Fruit fly (Drosophila melanogaster) whole organism, embryonic: Measurements from ENCODE around the gene Kaz-m1.
A peak's percentile ranks its signal among the peaks of the same experiment; 100 is the strongest.

Source experiments
- Adf1 ChIP-seq: fragments of 200-800 bp; sonication (Bioruptor generic); IDR thresholded peaks from 2 replicates; pipeline ENCODE4 v1.3.6; 2022; ENCODE audit warnings: missing biosample characterization, missing genetic modification characterization
- Bgb ChIP-seq: fragments of 200-800 bp; sonication (Bioruptor generic); IDR thresholded peaks from 2 replicates; pipeline ENCODE4 v1.3.6; 2022; ENCODE audit warnings: missing biosample characterization, missing genetic modification characterization; ENCODE audit not compliant: partially characterized antibody
- CG10462 ChIP-seq: fragments of 200-800 bp; sonication (Bioruptor generic); optimal IDR thresholded peaks from 2 replicates; lab custom pipeline; 2016; ENCODE audit warnings: missing biosample characterization, missing genetic modification characterization
- CG10654 ChIP-seq: fragments of 200-800 bp; sonication (Bioruptor generic); optimal IDR thresholded peaks from 2 replicates; lab custom pipeline; 2016; ENCODE audit warnings: missing biosample characterization, missing genetic modification characterization
- CG10979 ChIP-seq: fragments of 200-800 bp; sonication (Bioruptor generic); optimal IDR thresholded peaks from 2 replicates; lab custom pipeline; 2018; ENCODE audit warnings: missing biosample characterization, mild to moderate bottlenecking, missing genetic modification characterization, moderate library complexity
- CG13287 ChIP-seq: fragments of 200-800 bp; sonication (Bioruptor generic); IDR thresholded peaks from 2 replicates; pipeline ENCODE4 v1.3.6; 2022; ENCODE audit warnings: missing biosample characterization, missing genetic modification characterization; ENCODE audit not compliant: partially characterized antibody
- CG13894 ChIP-seq: fragments of 200-800 bp; sonication (Bioruptor generic); optimal IDR thresholded peaks from 3 replicates; lab custom pipeline; 2018; ENCODE audit warnings: missing biosample characterization, mild to moderate bottlenecking, missing genetic modification characterization, moderate library complexity
- CG18599 ChIP-seq: fragments of 200-800 bp; sonication (Bioruptor generic); optimal IDR thresholded peaks from 3 replicates; lab custom pipeline; 2017; ENCODE audit warnings: missing biosample characterization, missing genetic modification characterization, mild to moderate bottlenecking, moderate library complexity, missing genetic modification reagents
- CG18619 ChIP-seq: fragments of 200-800 bp; sonication (Bioruptor generic); optimal IDR thresholded peaks from 3 replicates; lab custom pipeline; 2017; ENCODE audit warnings: missing biosample characterization, mild to moderate bottlenecking, missing genetic modification characterization
- CG3065 ChIP-seq: fragments of 200-800 bp; sonication (Bioruptor generic); optimal IDR thresholded peaks from 2 replicates; lab custom pipeline; 2016; ENCODE audit warnings: missing biosample characterization, missing genetic modification characterization
- CG31388 ChIP-seq: fragments of 200-800 bp; sonication (Bioruptor generic); optimal IDR thresholded peaks from 2 replicates; lab custom pipeline; 2016; ENCODE audit warnings: missing biosample characterization, missing genetic modification characterization
- CG42726 ChIP-seq: fragments of 200-800 bp; sonication (Bioruptor generic); IDR thresholded peaks from 2 replicates; pipeline ENCODE4 v1.3.6; 2022; ENCODE audit warnings: missing biosample characterization, missing genetic modification characterization; ENCODE audit not compliant: partially characterized antibody
- CG7745 ChIP-seq: fragments of 200-800 bp; sonication (Bioruptor generic); optimal IDR thresholded peaks from 2 replicates; lab custom pipeline; 2018; ENCODE audit warnings: missing biosample characterization, mild to moderate bottlenecking, missing genetic modification characterization, moderate library complexity
- CG8290 ChIP-seq, 3 experiments: fragments of 200-800 bp; sonication (Bioruptor generic); optimal IDR thresholded peaks; 2 replicates each; lab custom pipeline; 2016 to 2019; ENCODE audit warnings: missing biosample characterization in 3 of 3, missing genetic modification characterization in 3 of 3, mild to moderate bottlenecking in 2 of 3, moderate library complexity in 1 of 3
- CG9876 ChIP-seq: fragments of 200-800 bp; sonication (Bioruptor generic); optimal IDR thresholded peaks from 2 replicates; lab custom pipeline; 2016; ENCODE audit warnings: missing biosample characterization, missing genetic modification characterization
- CG9932 ChIP-seq: fragments of 200-800 bp; sonication (Bioruptor generic); IDR thresholded peaks from 2 replicates; pipeline ENCODE4 v1.3.6; 2022; ENCODE audit warnings: missing biosample characterization, missing genetic modification characterization
- CoRest ChIP-seq: fragments of 200-800 bp; sonication (Bioruptor generic); optimal IDR thresholded peaks from 3 replicates; lab custom pipeline; 2018; ENCODE audit warnings: missing biosample characterization, mild to moderate bottlenecking, missing genetic modification characterization, moderate library complexity
- Dip2 ChIP-seq: fragments of 200-800 bp; sonication (Bioruptor generic); IDR thresholded peaks from 2 replicates; pipeline ENCODE4 v1.3.6; 2022; ENCODE audit warnings: missing biosample characterization, missing genetic modification characterization
- Elba2 ChIP-seq: fragments of 200-800 bp; sonication (Bioruptor generic); optimal IDR thresholded peaks from 3 replicates; lab custom pipeline; 2016; ENCODE audit warnings: missing biosample characterization, missing genetic modification characterization
- Ets65A ChIP-seq: fragments of 200-800 bp; sonication (Bioruptor generic); peaks from one replicate; lab custom pipeline; 2016; ENCODE audit warnings: missing biosample characterization, missing genetic modification characterization
- Fer1 ChIP-seq: fragments of 200-800 bp; sonication (Bioruptor generic); optimal IDR thresholded peaks from 2 replicates; lab custom pipeline; 2017; ENCODE audit warnings: missing biosample characterization, mild to moderate bottlenecking, missing genetic modification characterization
- HHEX ChIP-seq: fragments of 200-800 bp; sonication (Bioruptor generic); optimal IDR thresholded peaks from 3 replicates; lab custom pipeline; 2017; ENCODE audit warnings: missing biosample characterization, mild to moderate bottlenecking, missing genetic modification characterization, missing genetic modification reagents
- Hr78 ChIP-seq, 2 experiments: fragments of 200-800 bp in 1 of 2; fragments of >200 bp in 1 of 2; sonication (Bioruptor generic) in 1 of 2; optimal IDR thresholded peaks; 2 replicates each; lab custom pipeline; 2017 to 2019; ENCODE audit warnings: missing biosample characterization in 2 of 2, missing genetic modification characterization in 2 of 2, mild to moderate bottlenecking in 1 of 2, moderate library complexity in 1 of 2
- Lhr ChIP-seq: fragments of 200-800 bp; sonication (Bioruptor generic); optimal IDR thresholded peaks from 3 replicates; lab custom pipeline; 2017; ENCODE audit warnings: mild to moderate bottlenecking, missing biosample characterization, missing genetic modification reagents, missing genetic modification characterization
- Mad ChIP-seq: fragments of 200-800 bp; sonication (Bioruptor generic); optimal IDR thresholded peaks from 2 replicates; lab custom pipeline; 2016; ENCODE audit warnings: missing biosample characterization, missing genetic modification characterization
- Rx ChIP-seq: fragments of 200-800 bp; sonication (Bioruptor generic); IDR thresholded peaks from 2 replicates; pipeline ENCODE4 v1.3.6; 2022; ENCODE audit warnings: missing biosample characterization, missing genetic modification characterization
- Sry-β ChIP-seq: fragments of 200-800 bp; sonication (Bioruptor generic); optimal IDR thresholded peaks from 2 replicates; lab custom pipeline; 2018; ENCODE audit warnings: missing biosample characterization, mild to moderate bottlenecking, missing genetic modification characterization, moderate library complexity
- Ssrp ChIP-seq: fragments of 200-800 bp; sonication (Bioruptor generic); optimal IDR thresholded peaks from 2 replicates; lab custom pipeline; 2018; ENCODE audit warnings: missing biosample characterization, mild to moderate bottlenecking, missing genetic modification characterization, moderate library complexity
- Xrp1 ChIP-seq: fragments of 200-800 bp; sonication (Bioruptor generic); IDR thresholded peaks from 2 replicates; pipeline ENCODE4 v1.3.6; 2022; ENCODE audit warnings: missing biosample characterization, missing genetic modification characterization
- abd-A ChIP-seq: fragments of 200-800 bp; sonication (Bioruptor generic); optimal IDR thresholded peaks from 3 replicates; lab custom pipeline; 2019; ENCODE audit warnings: missing biosample characterization, mild to moderate bottlenecking, missing genetic modification characterization, moderate library complexity
- az2 ChIP-seq: fragments of 200-800 bp; sonication (Bioruptor generic); optimal IDR thresholded peaks from 3 replicates; lab custom pipeline; 2016; ENCODE audit warnings: missing biosample characterization, missing genetic modification characterization
- bowl ChIP-seq: fragments of 200-800 bp; sonication (Bioruptor generic); IDR thresholded peaks from 2 replicates; pipeline ENCODE4 v1.3.6; 2022; ENCODE audit warnings: missing biosample characterization, missing genetic modification characterization
- btn ChIP-seq: fragments of 200-800 bp; sonication (Bioruptor generic); optimal IDR thresholded peaks from 2 replicates; lab custom pipeline; 2016; ENCODE audit warnings: missing biosample characterization, missing genetic modification characterization
- ems ChIP-seq: fragments of 200-800 bp; sonication (Bioruptor generic); optimal IDR thresholded peaks from 3 replicates; lab custom pipeline; 2016; ENCODE audit warnings: missing biosample characterization, missing genetic modification characterization
- en ChIP-seq: fragments of 200-800 bp; sonication (Bioruptor generic); optimal IDR thresholded peaks from 2 replicates; lab custom pipeline; 2016; ENCODE audit warnings: missing biosample characterization, missing genetic modification characterization
- ewg ChIP-seq: fragments of 200-800 bp; sonication (Bioruptor generic); optimal IDR thresholded peaks from 3 replicates; lab custom pipeline; 2017; ENCODE audit warnings: mild to moderate bottlenecking, missing biosample characterization, missing genetic modification reagents, missing genetic modification characterization
- fd3F ChIP-seq: fragments of 200-800 bp; sonication (Bioruptor generic); optimal IDR thresholded peaks from 2 replicates; lab custom pipeline; 2018; ENCODE audit warnings: missing biosample characterization, mild to moderate bottlenecking, missing genetic modification characterization, moderate library complexity
- gcm2 ChIP-seq: fragments of 200-800 bp; sonication (Bioruptor generic); optimal IDR thresholded peaks from 2 replicates; lab custom pipeline; 2016; ENCODE audit warnings: missing biosample characterization, missing genetic modification characterization
- hb ChIP-seq: fragments of 200-800 bp; sonication (Bioruptor generic); IDR thresholded peaks from 3 replicates; pipeline ENCODE4 v1.3.6; 2022; ENCODE audit warnings: missing biosample characterization, missing genetic modification characterization; ENCODE audit not compliant: partially characterized antibody
- her ChIP-seq: fragments of 200-800 bp; sonication (Bioruptor generic); optimal IDR thresholded peaks from 2 replicates; lab custom pipeline; 2016; ENCODE audit warnings: missing biosample characterization, missing genetic modification characterization
- lola ChIP-seq, 3 experiments: fragments of >200 bp in 2 of 3; fragments of 200-800 bp in 1 of 3; sonication (Bioruptor generic) in 1 of 3; optimal IDR thresholded peaks; 2 replicates each; lab custom pipeline; 2017 to 2019; ENCODE audit warnings: missing biosample characterization in 3 of 3, missing genetic modification characterization in 3 of 3, mild to moderate bottlenecking in 1 of 3, moderate library complexity in 1 of 3
- mld ChIP-seq: fragments of 200-800 bp; sonication (Bioruptor generic); IDR thresholded peaks from 3 replicates; pipeline ENCODE4 v1.3.6; 2022; ENCODE audit warnings: missing biosample characterization, missing genetic modification characterization; ENCODE audit not compliant: partially characterized antibody
- nerfin-2 ChIP-seq: fragments of 200-800 bp; sonication (Bioruptor generic); IDR thresholded peaks from 2 replicates; pipeline ENCODE4 v1.3.6; 2022; ENCODE audit warnings: missing biosample characterization, missing genetic modification characterization; ENCODE audit not compliant: partially characterized antibody
- nmo ChIP-seq: fragments of 200-800 bp; sonication (Bioruptor generic); optimal IDR thresholded peaks from 2 replicates; lab custom pipeline; 2018; ENCODE audit warnings: missing biosample characterization, mild to moderate bottlenecking, missing genetic modification characterization, moderate library complexity
- pita ChIP-seq: fragments of 200-800 bp; sonication (Bioruptor generic); optimal IDR thresholded peaks from 2 replicates; lab custom pipeline; 2017; ENCODE audit warnings: missing biosample characterization, mild to moderate bottlenecking, missing genetic modification characterization
- sima ChIP-seq: fragments of 200-800 bp; sonication (Bioruptor generic); optimal IDR thresholded peaks from 2 replicates; lab custom pipeline; 2016; ENCODE audit warnings: missing biosample characterization, missing genetic modification characterization
- so ChIP-seq: fragments of 200-800 bp; sonication (Bioruptor generic); IDR thresholded peaks from 3 replicates; pipeline ENCODE4 v1.3.6; 2022; ENCODE audit warnings: missing biosample characterization, missing genetic modification characterization

Kaz-m1 gene

dm6 chr3R:25968915-25969314 is 45.6 kb upstream of the Kaz-m1 start:
- TF ChIP-seq Ssrp (tag; lab: Kevin White, UChicago), result no peak
- TF ChIP-seq CoRest, result no peak
- TF ChIP-seq abd-A (tag; lab: Kevin White, UChicago), result peak; percentile 79
- TF ChIP-seq ewg (GFP tag; lab: Kevin White, UChicago), result peak; percentile 76
- TF ChIP-seq CG13894 (tag; lab: Kevin White, UChicago), result peak; percentile 22
- TF ChIP-seq CG9932 (GFP tag; lab: Robert Waterston, UW), result 0 out of 2 replicates have a peak, but pooled peaks have one; percentile 2
- peak; percentile 20; the same call in 1 of the 2 replicates for TF ChIP-seq Dip2 (GFP tag; lab: Robert Waterston, UW)

DNA sequence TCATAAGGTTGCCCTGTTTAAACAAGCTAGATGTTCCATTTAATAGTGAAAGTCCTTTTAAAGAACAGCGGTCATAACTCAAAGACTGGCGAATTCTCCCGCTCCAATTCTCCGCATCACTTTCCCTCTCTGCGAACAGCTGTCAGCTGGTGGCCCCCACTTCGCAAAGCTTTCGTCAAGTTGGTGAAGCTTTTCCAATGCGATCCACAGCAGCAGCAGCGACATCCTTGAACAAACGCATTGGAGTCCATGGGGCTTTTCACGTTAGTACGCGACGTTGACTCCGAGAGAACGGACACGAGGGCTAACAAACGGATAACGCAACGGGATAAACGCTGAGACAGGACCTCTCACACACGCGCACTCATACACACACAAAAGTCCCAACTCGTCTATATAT is 44.7 kb upstream of the Kaz-m1 start, which contains the start of gene fid:
Gene fid, plus strand, starts transcription at position 301 of the 400 bp plus-strand sequence.
- TF ChIP-seq CG8290 (GFP tag; optimal IDR thresholded peaks at IDR 0.05; lab: Kevin White, UChicago) (no peak), CG8290 (tag; optimal IDR thresholded peaks at IDR 0.05; lab: Kevin White, UChicago) (no peak), en (GFP tag; lab: Kevin White, UChicago) (no peak), CG18599 (GFP tag; lab: Kevin White, UChicago) (peak; percentile 0), CG31388 (no peak), CG10979 (tag; lab: Kevin White, UChicago) (no peak), Fer1 (no peak), Elba2 (GFP tag; lab: Kevin White, UChicago) (no peak)

- no peak for TF ChIP-seq Hr78 (GFP tag; optimal IDR thresholded peaks at IDR 0.05; lab: Kevin White, UChicago)
- no peak for TF ChIP-seq CG18619
- no peak for TF ChIP-seq CG7745 (tag; lab: Kevin White, UChicago)
- TF ChIP-seq Mad (GFP tag; lab: Kevin White, UChicago), result no peak
- no peak for TF ChIP-seq ems (GFP tag; lab: Kevin White, UChicago)
- peak; percentile 25 for TF ChIP-seq nmo (GFP tag; lab: Kevin White, UChicago)
- no peak for TF ChIP-seq sima (GFP tag; lab: Kevin White, UChicago)
- TF ChIP-seq HHEX (GFP tag; lab: Kevin White, UChicago), result no peak
- no peak for TF ChIP-seq her (GFP tag; lab: Kevin White, UChicago)
- TF ChIP-seq so, result no peak
- TF ChIP-seq CG42726 (GFP tag; lab: Robert Waterston, UW), result peak; percentile 87
- TF ChIP-seq pita, result no peak
- no peak for TF ChIP-seq Ets65A
- no peak for TF ChIP-seq gcm2 (GFP tag; lab: Kevin White, UChicago)
- no peak for TF ChIP-seq CG9876 (GFP tag; lab: Kevin White, UChicago)
- no peak for TF ChIP-seq CG10462 (GFP tag; lab: Kevin White, UChicago)
- TF ChIP-seq fd3F (GFP tag; lab: Kevin White, UChicago), result no peak
- no peak for TF ChIP-seq Adf1
- no peak for TF ChIP-seq Lhr (GFP tag; lab: Kevin White, UChicago)
- peak; percentile 57; the same call in 1 of the 3 replicates for TF ChIP-seq mld (GFP tag; lab: Robert Waterston, UW)
- peak; percentile 90 for TF ChIP-seq CG13287 (GFP tag; lab: Robert Waterston, UW)
- no peak for TF ChIP-seq btn (GFP tag; lab: Kevin White, UChicago)
- TF ChIP-seq Rx (GFP tag; lab: Robert Waterston, UW), result no peak
- TF ChIP-seq lola (GFP tag; optimal IDR thresholded peaks at IDR 0.05; lab: Kevin White, UChicago), result no peak
- TF ChIP-seq Xrp1 (GFP tag; lab: Robert Waterston, UW), result no peak
- TF ChIP-seq nerfin-2, result peak; percentile 61; the same call in 1 of the 2 replicates
- peak; percentile 13 for TF ChIP-seq Sry-β (GFP tag; lab: Kevin White, UChicago)
- TF ChIP-seq az2 (GFP tag; lab: Kevin White, UChicago), result no peak
- TF ChIP-seq CG10654 (GFP tag; lab: Kevin White, UChicago), result no peak
- TF ChIP-seq bowl (GFP tag; lab: Robert Waterston, UW), result no peak
- peak; percentile 87 for TF ChIP-seq Bgb (GFP tag; lab: Robert Waterston, UW)
- peak; percentile 41; the same call in 2 of the 3 replicates for TF ChIP-seq hb
- no peak for TF ChIP-seq CG3065
Measured at dm6 chr3R:25982734-25983133, 31.8 kb upstream of the Kaz-m1 start, which contains the start of gene Nf1. Gene Nf1, plus strand, starts transcription at chr3R:25983013.
